Worm (Caenorhabditis elegans) whole organism, late embryonic: ENCODE measurements around the gene irld-51.

Experiments used
- C38D4.7 ChIP-seq: fragments of 200-800 bp; sonication (Bioruptor generic); optimal IDR thresholded peaks from 2 replicates; lab custom pipeline; 2018; ENCODE audit warnings: mild to moderate bottlenecking, missing genetic modification characterization, moderate library complexity, missing compliant biosample characterization
- F13H6.1 ChIP-seq: sonication (generic microtip); optimal IDR thresholded peaks from 2 replicates; lab custom pipeline; 2016; ENCODE audit warnings: missing genetic modification characterization, missing compliant biosample characterization
- ceh-18 ChIP-seq: sonication (generic microtip); optimal IDR thresholded peaks from 2 replicates; lab custom pipeline; 2016; ENCODE audit warnings: missing genetic modification characterization, missing compliant biosample characterization
- dmd-4 ChIP-seq: sonication (generic microtip); optimal IDR thresholded peaks from 2 replicates; lab custom pipeline; 2016; ENCODE audit warnings: borderline replicate concordance, missing genetic modification characterization, missing compliant biosample characterization
- fkh-10 ChIP-seq: fragments of 150-350 bp; optimal IDR thresholded peaks from 2 replicates; lab custom pipeline; 2014; ENCODE audit warnings: missing biosample characterization, missing genetic modification reagents, missing genetic modification characterization
- pha-4 ChIP-seq: fragments of 150-350 bp; optimal IDR thresholded peaks from 2 replicates; lab custom pipeline; 2018; ENCODE audit warnings: missing biosample characterization, missing genetic modification reagents, missing genetic modification characterization
- pqm-1 ChIP-seq: sonication (generic microtip); optimal IDR thresholded peaks from 2 replicates; lab custom pipeline; 2016; ENCODE audit warnings: missing genetic modification characterization, missing compliant biosample characterization

ce11 chrII:2939681-2940080, 12.8 kb downstream of the irld-51 start:
- no peak for TF ChIP-seq ceh-18 (tag; lab: Kevin White, UChicago)
- no peak for TF ChIP-seq F13H6.1 (tag; lab: Kevin White, UChicago)
- no peak for TF ChIP-seq pqm-1 (tag; lab: Kevin White, UChicago)
- no peak for TF ChIP-seq fkh-10 (GFP tag; lab: Kevin White, UChicago)
- TF ChIP-seq C38D4.7: no peak
- no peak for TF ChIP-seq dmd-4 (tag; lab: Kevin White, UChicago)
- TF ChIP-seq pha-4 (tag; lab: Kevin White, UChicago): no peak
